Worm (Caenorhabditis elegans): Measurements from ENCODE around the gene tsen-34.

DNA sequence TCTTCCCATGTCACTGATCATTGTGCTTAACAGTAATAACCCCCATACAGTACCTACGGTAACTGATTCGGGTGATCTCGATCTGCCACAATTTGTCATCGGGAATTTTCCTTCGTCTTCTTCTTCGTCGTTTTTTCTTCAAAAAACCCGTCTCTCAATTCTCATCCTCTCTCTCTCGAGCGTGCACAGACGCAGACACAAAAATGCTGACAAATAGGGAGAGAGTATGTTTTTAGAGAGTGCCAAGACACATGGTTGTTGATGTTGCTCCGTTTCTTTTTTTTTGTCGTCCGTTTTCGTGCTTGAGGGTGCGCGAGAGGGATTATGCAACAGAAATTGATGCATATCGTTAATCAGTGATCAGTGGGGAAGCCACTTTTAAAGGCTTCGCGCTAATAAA lies 37.1 kb downstream of the tsen-34 start:
- TF ChIP-seq scrt-1 (GFP tag; IDR thresholded peaks at IDR 0.05): no peak
- TF ChIP-seq pes-1 (GFP tag; IDR thresholded peaks at IDR 0.05): no peak
- no peak for TF ChIP-seq ama-1 (optimal IDR thresholded peaks at IDR 0.05)
- TF ChIP-seq ceh-36 (tag; optimal IDR thresholded peaks at IDR 0.05): no peak
- TF ChIP-seq tra-4 (tag; optimal IDR thresholded peaks at IDR 0.05): no peak
- no peak for TF ChIP-seq ets-7 (tag; optimal IDR thresholded peaks at IDR 0.05)
- no peak for TF ChIP-seq tbx-37 (GFP tag; conservative IDR thresholded peaks at IDR 0.05)
- no peak for TF ChIP-seq flt-1 (GFP tag; IDR thresholded peaks at IDR 0.05)
- TF ChIP-seq B0310.2 (tag; optimal IDR thresholded peaks at IDR 0.05): no peak
- no peak for TF ChIP-seq ceh-13 (GFP tag; optimal IDR thresholded peaks at IDR 0.05)
- TF ChIP-seq aly-1 (tag; optimal IDR thresholded peaks at IDR 0.05): no peak
- no peak for TF ChIP-seq hmg-4 (GFP tag; optimal IDR thresholded peaks at IDR 0.05)

Measured in whole organism, early embryonic.